Worm (Caenorhabditis elegans) whole organism, midembryonic: ENCODE data around the gene T05A7.12.

Experiments
- med-1 ChIP-seq: sonication (generic microtip); optimal IDR thresholded peaks from 2 replicates; lab custom pipeline; 2017; ENCODE audit warnings: missing genetic modification characterization, mild to moderate bottlenecking, missing compliant biosample characterization, antibody characterized with exemption, missing genetic modification reagents; ENCODE audit not compliant: insufficient read depth
- ref-1 ChIP-seq: fragments of 200-800 bp; sonication (Bioruptor generic); conservative IDR thresholded peaks from 2 replicates; pipeline ENCODE4 v1.3.6; 2022; ENCODE audit warnings: missing genetic modification reagents, missing genetic modification characterization, missing compliant biosample characterization

DNA sequence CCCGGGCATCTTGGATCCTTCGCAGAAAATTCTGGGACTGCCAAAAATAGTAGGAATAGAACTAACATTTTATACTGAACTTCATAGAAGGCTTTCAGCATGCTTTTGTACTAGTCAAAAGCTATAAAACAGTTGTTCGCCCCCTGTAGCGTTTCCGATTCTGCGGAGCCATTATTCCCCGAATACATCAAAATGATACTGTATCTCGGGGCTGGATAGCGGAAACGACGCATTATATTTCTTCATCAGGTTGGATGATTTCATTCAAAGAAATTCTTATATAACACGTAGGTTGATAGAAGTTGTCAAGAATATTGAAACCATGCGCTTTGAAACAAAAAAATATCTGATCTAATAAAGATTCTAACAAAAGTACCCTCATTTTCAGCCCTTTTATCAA is 45.1 kb downstream of the T05A7.12 start, which contains the start of gene clec-137:
- TF ChIP-seq med-1 (GFP tag; lab: Kevin White, UChicago) (no peak), ref-1 (GFP tag; lab: Robert Waterston, UW) (no peak)
